Fruit fly (Drosophila melanogaster) whole organism, embryonic: Measurements from ENCODE around the gene cass.

Source experiments
- ATbp ChIP-seq: fragments of 200-800 bp; sonication (Bioruptor generic); optimal IDR thresholded peaks from 2 replicates; lab custom pipeline; 2017; ENCODE audit warnings: missing biosample characterization, mild to moderate bottlenecking, missing genetic modification characterization, missing genetic modification reagents
- B-H1 ChIP-seq: fragments of 200-800 bp; sonication (Bioruptor generic); IDR thresholded peaks from 3 replicates; pipeline ENCODE4 v1.3.6; 2022; ENCODE audit warnings: missing biosample characterization, missing genetic modification characterization
- B-H2 ChIP-seq: fragments of 200-800 bp; sonication (Bioruptor generic); optimal IDR thresholded peaks from 2 replicates; lab custom pipeline; 2018; ENCODE audit warnings: missing biosample characterization, mild to moderate bottlenecking, missing genetic modification characterization
- Bgb ChIP-seq: fragments of 200-800 bp; sonication (Bioruptor generic); IDR thresholded peaks from 2 replicates; pipeline ENCODE4 v1.3.6; 2022; ENCODE audit warnings: missing biosample characterization, missing genetic modification characterization; ENCODE audit not compliant: partially characterized antibody
- Blimp-1 ChIP-seq: fragments of 200-800 bp; sonication (Bioruptor generic); optimal IDR thresholded peaks from 3 replicates; lab custom pipeline; 2018; ENCODE audit warnings: missing biosample characterization, missing genetic modification characterization, mild to moderate bottlenecking, moderate library complexity, missing genetic modification reagents
- CG1024 ChIP-seq: fragments of 200-800 bp; sonication (Bioruptor generic); IDR thresholded peaks from 2 replicates; pipeline ENCODE4 v1.3.6; 2022; ENCODE audit warnings: missing biosample characterization, missing genetic modification characterization
- CG10543 ChIP-seq: fragments of 200-800 bp; sonication (Bioruptor generic); optimal IDR thresholded peaks from 3 replicates; lab custom pipeline; 2017; ENCODE audit warnings: missing biosample characterization, mild to moderate bottlenecking, missing genetic modification characterization, moderate library complexity
- CG10979 ChIP-seq: fragments of 200-800 bp; sonication (Bioruptor generic); optimal IDR thresholded peaks from 2 replicates; lab custom pipeline; 2018; ENCODE audit warnings: missing biosample characterization, mild to moderate bottlenecking, missing genetic modification characterization, moderate library complexity
- CG1233 ChIP-seq: fragments of 200-800 bp; sonication (Bioruptor generic); optimal IDR thresholded peaks from 4 replicates; lab custom pipeline; 2018; ENCODE audit warnings: missing biosample characterization, mild to moderate bottlenecking, missing genetic modification characterization
- CG14710 ChIP-seq: fragments of 200-800 bp; sonication (Bioruptor generic); optimal IDR thresholded peaks from 3 replicates; lab custom pipeline; 2019; ENCODE audit warnings: missing biosample characterization, mild to moderate bottlenecking, missing genetic modification characterization, moderate library complexity
- CG15073 ChIP-seq: fragments of 200-800 bp; sonication (Bioruptor generic); optimal IDR thresholded peaks from 2 replicates; lab custom pipeline; 2016; ENCODE audit warnings: missing biosample characterization, missing genetic modification characterization
- CG15269 ChIP-seq: fragments of 200-800 bp; sonication (Bioruptor generic); optimal IDR thresholded peaks from 2 replicates; lab custom pipeline; 2018; ENCODE audit warnings: missing biosample characterization, mild to moderate bottlenecking, missing genetic modification characterization, moderate library complexity
- CG17385 ChIP-seq: fragments of 200-800 bp; sonication (Bioruptor generic); optimal IDR thresholded peaks from 3 replicates; lab custom pipeline; 2018; ENCODE audit warnings: missing biosample characterization, mild to moderate bottlenecking, missing genetic modification characterization
- CG2875 ChIP-seq: fragments of 200-800 bp; sonication (Bioruptor generic); optimal IDR thresholded peaks from 2 replicates; lab custom pipeline; 2017; ENCODE audit warnings: missing biosample characterization, mild to moderate bottlenecking, missing genetic modification characterization, missing genetic modification reagents
- CG30403 ChIP-seq: fragments of 200-800 bp; sonication (Bioruptor generic); optimal IDR thresholded peaks from 3 replicates; lab custom pipeline; 2016; ENCODE audit warnings: missing biosample characterization, missing genetic modification characterization
- CG34422 ChIP-seq: fragments of 200-800 bp; sonication (Bioruptor generic); IDR thresholded peaks from 3 replicates; pipeline ENCODE4 v1.3.6; 2022; ENCODE audit warnings: missing biosample characterization, missing genetic modification characterization
- CG3995 ChIP-seq: fragments of 200-800 bp; sonication (Bioruptor generic); optimal IDR thresholded peaks from 3 replicates; lab custom pipeline; 2016; ENCODE audit warnings: missing biosample characterization, missing genetic modification characterization
- CG4282 ChIP-seq: fragments of 200-800 bp; sonication (Bioruptor generic); optimal IDR thresholded peaks from 2 replicates; lab custom pipeline; 2016; ENCODE audit warnings: missing biosample characterization, missing genetic modification characterization
- CG4730 ChIP-seq: fragments of 200-800 bp; sonication (Bioruptor generic); IDR thresholded peaks from 2 replicates; pipeline ENCODE4 v1.3.6; 2022; ENCODE audit warnings: missing biosample characterization, missing genetic modification characterization
- CG4854 ChIP-seq: fragments of 200-800 bp; sonication (Bioruptor generic); optimal IDR thresholded peaks from 2 replicates; lab custom pipeline; 2016; ENCODE audit warnings: missing biosample characterization, missing genetic modification characterization, inconsistent platforms
- CG6765 ChIP-seq: fragments of 200-800 bp; sonication (Bioruptor generic); optimal IDR thresholded peaks from 3 replicates; lab custom pipeline; 2017; ENCODE audit warnings: missing biosample characterization, mild to moderate bottlenecking, missing genetic modification characterization
- CG7963 ChIP-seq: fragments of 200-800 bp; sonication (Bioruptor generic); IDR thresholded peaks from 3 replicates; pipeline ENCODE4 v1.3.6; 2022; ENCODE audit warnings: missing biosample characterization, missing genetic modification characterization; ENCODE audit not compliant: partially characterized antibody
- CG8388 ChIP-seq: fragments of 200-800 bp; sonication (Bioruptor generic); optimal IDR thresholded peaks from 2 replicates; lab custom pipeline; 2019; ENCODE audit warnings: missing biosample characterization, mild to moderate bottlenecking, missing genetic modification characterization, moderate library complexity
- CHES-1-like ChIP-seq: fragments of 200-800 bp; sonication (Bioruptor generic); optimal IDR thresholded peaks from 2 replicates; lab custom pipeline; 2016; ENCODE audit warnings: missing biosample characterization, missing genetic modification characterization
- Dfd ChIP-seq, 2 experiments: fragments of >200 bp; optimal IDR thresholded peaks; 2 replicates each; lab custom pipeline; 2017; ENCODE audit warnings: missing biosample characterization in 2 of 2, missing genetic modification characterization in 2 of 2
- Dip3 ChIP-seq: fragments of 200-800 bp; sonication (Bioruptor generic); optimal IDR thresholded peaks from 3 replicates; lab custom pipeline; 2016; ENCODE audit warnings: missing biosample characterization, missing genetic modification characterization
- E2f2 ChIP-seq: fragments of 200-800 bp; sonication (Bioruptor generic); IDR thresholded peaks from 2 replicates; pipeline ENCODE4 v1.3.6; 2022; ENCODE audit warnings: missing biosample characterization, missing genetic modification characterization
- Fer1 ChIP-seq: fragments of 200-800 bp; sonication (Bioruptor generic); optimal IDR thresholded peaks from 2 replicates; lab custom pipeline; 2017; ENCODE audit warnings: missing biosample characterization, mild to moderate bottlenecking, missing genetic modification characterization
- Fer2 ChIP-seq: fragments of 200-800 bp; sonication (Bioruptor generic); optimal IDR thresholded peaks from 2 replicates; lab custom pipeline; 2018; ENCODE audit warnings: missing biosample characterization, mild to moderate bottlenecking, missing genetic modification characterization, moderate library complexity
- HmgD ChIP-seq: fragments of 200-800 bp; sonication (Bioruptor generic); optimal IDR thresholded peaks from 3 replicates; lab custom pipeline; 2016; ENCODE audit warnings: missing biosample characterization, missing genetic modification characterization
- Hr39 ChIP-seq: fragments of >200 bp; optimal IDR thresholded peaks from 2 replicates; lab custom pipeline; 2017
- Mes4 ChIP-seq: fragments of 200-800 bp; sonication (Bioruptor generic); optimal IDR thresholded peaks from 2 replicates; lab custom pipeline; 2016; ENCODE audit warnings: missing biosample characterization, missing genetic modification characterization
- NC2β ChIP-seq: fragments of 200-800 bp; sonication (Bioruptor generic); optimal IDR thresholded peaks from 2 replicates; lab custom pipeline; 2016; ENCODE audit warnings: missing biosample characterization, missing genetic modification characterization
- Nf-YC ChIP-seq: fragments of 200-800 bp; optimal IDR thresholded peaks from 3 replicates; lab custom pipeline; 2019; ENCODE audit warnings: missing biosample characterization, mild to moderate bottlenecking, missing genetic modification characterization, moderate library complexity
- Scr ChIP-seq: fragments of 200-800 bp; sonication (Bioruptor generic); IDR thresholded peaks from 2 replicates; pipeline ENCODE4 v1.3.6; 2022; ENCODE audit warnings: missing biosample characterization, missing genetic modification characterization; ENCODE audit not compliant: partially characterized antibody
- abd-A ChIP-seq: fragments of 200-800 bp; sonication (Bioruptor generic); optimal IDR thresholded peaks from 3 replicates; lab custom pipeline; 2019; ENCODE audit warnings: missing biosample characterization, mild to moderate bottlenecking, missing genetic modification characterization, moderate library complexity
- ap ChIP-seq: fragments of 200-800 bp; sonication (Bioruptor generic); IDR thresholded peaks from 2 replicates; pipeline ENCODE4 v1.3.6; 2022; ENCODE audit warnings: missing biosample characterization, missing genetic modification characterization
- ara ChIP-seq: fragments of 200-800 bp; sonication (Bioruptor generic); IDR thresholded peaks from 2 replicates; pipeline ENCODE4 v1.3.6; 2022; ENCODE audit warnings: missing biosample characterization, missing genetic modification characterization
- dimm ChIP-seq: fragments of 200-800 bp; sonication (Bioruptor generic); IDR thresholded peaks from 2 replicates; pipeline ENCODE4 v1.3.6; 2022; ENCODE audit warnings: missing biosample characterization, missing genetic modification characterization
- eyg ChIP-seq: fragments of 200-800 bp; sonication (Bioruptor generic); optimal IDR thresholded peaks from 3 replicates; lab custom pipeline; 2016; ENCODE audit warnings: missing biosample characterization, missing genetic modification characterization
- fd102C ChIP-seq: fragments of 200-800 bp; sonication (Bioruptor generic); optimal IDR thresholded peaks from 2 replicates; lab custom pipeline; 2018; ENCODE audit warnings: missing biosample characterization, mild to moderate bottlenecking, missing genetic modification characterization, moderate library complexity
- fu2 ChIP-seq: fragments of 200-800 bp; sonication (Bioruptor generic); optimal IDR thresholded peaks from 2 replicates; lab custom pipeline; 2016; ENCODE audit warnings: missing biosample characterization, missing genetic modification characterization
- hth ChIP-seq: fragments of >200 bp; optimal IDR thresholded peaks from 2 replicates; lab custom pipeline; 2017; ENCODE audit warnings: inconsistent platforms
- pb ChIP-seq: fragments of 200-800 bp; sonication (Bioruptor generic); optimal IDR thresholded peaks from 3 replicates; lab custom pipeline; 2016; ENCODE audit warnings: missing biosample characterization, missing genetic modification characterization
- pfk ChIP-seq: fragments of 200-800 bp; sonication (Bioruptor generic); optimal IDR thresholded peaks from 2 replicates; lab custom pipeline; 2018; ENCODE audit warnings: missing biosample characterization, mild to moderate bottlenecking, missing genetic modification characterization, moderate library complexity
- sd ChIP-seq: fragments of 200-800 bp; sonication (Bioruptor generic); optimal IDR thresholded peaks from 3 replicates; lab custom pipeline; 2018; ENCODE audit warnings: missing biosample characterization, mild to moderate bottlenecking, missing genetic modification characterization, moderate library complexity
- shn ChIP-seq: fragments of 200-800 bp; sonication (Bioruptor generic); optimal IDR thresholded peaks from 3 replicates; lab custom pipeline; 2016; ENCODE audit warnings: missing biosample characterization, missing genetic modification characterization
- sisA ChIP-seq: fragments of 200-800 bp; sonication (Bioruptor generic); IDR thresholded peaks from 2 replicates; pipeline ENCODE4 v1.3.6; 2022; ENCODE audit warnings: missing biosample characterization, missing genetic modification characterization
- slbo ChIP-seq: fragments of 200-800 bp; sonication (Bioruptor generic); IDR thresholded peaks from 2 replicates; pipeline ENCODE4 v1.3.6; 2022; ENCODE audit warnings: missing biosample characterization, missing genetic modification characterization
- slou ChIP-seq: fragments of 200-800 bp; sonication (Bioruptor generic); optimal IDR thresholded peaks from 3 replicates; lab custom pipeline; 2016; ENCODE audit warnings: missing biosample characterization, missing genetic modification characterization
- wdn ChIP-seq: fragments of 200-800 bp; sonication (Bioruptor generic); IDR thresholded peaks from 2 replicates; pipeline ENCODE4 v1.3.6; 2022; ENCODE audit warnings: missing biosample characterization, missing genetic modification characterization

Gene cass

dm6 chr2L:17514090-17514715 is 36.5 kb upstream of the cass start (continued):
- TF ChIP-seq CG4730 (GFP tag; lab: Robert Waterston, UW) (peak; percentile 85), CG1233 (GFP tag; lab: Kevin White, UChicago) (peak; percentile 79), CG7963 (GFP tag; lab: Robert Waterston, UW) (no peak), eyg (GFP tag; lab: Kevin White, UChicago) (peak; percentile 20), fu2 (peak; percentile 68), sisA (GFP tag; lab: Robert Waterston, UW) (peak; percentile 83), Fer1 (GFP tag; lab: Kevin White, UChicago) (peak; percentile 94), Bgb (GFP tag; lab: Robert Waterston, UW) (no peak), NC2β (GFP tag; lab: Kevin White, UChicago) (peak; percentile 86), Scr (GFP tag; lab: Robert Waterston, UW) (no peak), CG1024 (GFP tag; lab: Robert Waterston, UW) (peak; percentile 56), abd-A (tag; lab: Kevin White, UChicago) (peak; percentile 89), Blimp-1 (GFP tag; lab: Kevin White, UChicago) (peak; percentile 90), CG2875 (GFP tag; lab: Kevin White, UChicago) (peak; percentile 87), dimm (GFP tag; lab: Robert Waterston, UW) (peak; percentile 70), pfk (GFP tag; lab: Kevin White, UChicago) (no peak), Fer2 (tag; lab: Kevin White, UChicago) (peak; percentile 88), shn (GFP tag; lab: Kevin White, UChicago) (peak; percentile 43), CG6765 (GFP tag; lab: Kevin White, UChicago) (peak; percentile 84), CG8388 (GFP tag; lab: Kevin White, UChicago) (peak; percentile 89), E2f2 (GFP tag; lab: Robert Waterston, UW) (peak; percentile 61; the same call in 1 of the 2 replicates), CG15269 (tag; lab: Kevin White, UChicago) (peak; percentile 87), slou (GFP tag; lab: Kevin White, UChicago) (peak; percentile 85), CG17385 (GFP tag; lab: Kevin White, UChicago) (peak; percentile 85), CG30403 (peak; percentile 83), ara (peak; percentile 88), sd (tag; lab: Kevin White, UChicago) (peak; percentile 75), ATbp (GFP tag; lab: Kevin White, UChicago) (peak; percentile 89), CG10543 (GFP tag; lab: Kevin White, UChicago) (peak; percentile 88), hth (lab: Kevin White, UChicago) (no peak), B-H2 (GFP tag; lab: Kevin White, UChicago) (no peak), wdn (GFP tag; lab: Robert Waterston, UW) (peak; percentile 48; the same call in 1 of the 2 replicates), B-H1 (GFP tag; lab: Robert Waterston, UW) (peak; percentile 77), Hr39 (no peak), Nf-YC (peak; percentile 79), HmgD (GFP tag; lab: Kevin White, UChicago) (no peak), slbo (peak; percentile 79), CG15073 (GFP tag; lab: Kevin White, UChicago) (peak; percentile 71), ap (GFP tag; lab: Robert Waterston, UW) (peak; percentile 77), Dip3 (GFP tag; lab: Kevin White, UChicago) (peak; percentile 21), CG3995 (no peak), fd102C (GFP tag; lab: Kevin White, UChicago) (peak; percentile 42), CG4282 (peak; percentile 8), CG14710 (peak; percentile 94), CG34422 (GFP tag; lab: Robert Waterston, UW) (peak; percentile 88), Mes4 (GFP tag; lab: Kevin White, UChicago) (peak; percentile 79), CG10979 (tag; lab: Kevin White, UChicago) (peak; percentile 95), CG4854 (GFP tag; lab: Kevin White, UChicago) (no peak), Dfd (GFP tag; optimal IDR thresholded peaks at IDR 0.05; lab: Kevin White, UChicago) (no peak), CHES-1-like (GFP tag; lab: Kevin White, UChicago) (peak; percentile 58), pb (GFP tag; lab: Kevin White, UChicago) (peak; percentile 66)
